Worm (Caenorhabditis elegans) whole organism, L1 larva: ENCODE data around the gene K09F5.6.

Experiments
- C04F5.9 ChIP-seq: sonication (generic microtip); optimal IDR thresholded peaks from 2 replicates; lab custom pipeline; 2016; ENCODE audit warnings: missing genetic modification characterization, missing compliant biosample characterization
- C16A3.4 ChIP-seq: fragments of 150-350 bp; optimal IDR thresholded peaks from 2 replicates; lab custom pipeline; 2014; ENCODE audit warnings: missing biosample characterization, missing genetic modification characterization
- Y116A8C.19 ChIP-seq: sonication (generic microtip); optimal IDR thresholded peaks from 2 replicates; lab custom pipeline; 2016; ENCODE audit warnings: missing compliant biosample characterization, missing genetic modification characterization, borderline replicate concordance
- aha-1 ChIP-seq: fragments of 150-350 bp; optimal IDR thresholded peaks from 2 replicates; lab custom pipeline; 2014; ENCODE audit warnings: missing biosample characterization, missing genetic modification characterization
- ama-1 ChIP-seq: fragments of 150-350 bp; optimal IDR thresholded peaks from 2 replicates; lab custom pipeline; 2014
- blmp-1 ChIP-seq: fragments of 150-350 bp; optimal IDR thresholded peaks from 2 replicates; lab custom pipeline; 2014; ENCODE audit warnings: missing biosample characterization, missing genetic modification characterization
- ceh-8 ChIP-seq: fragments of 200-800 bp; sonication (Bioruptor generic); optimal IDR thresholded peaks from 2 replicates; lab custom pipeline; 2018; ENCODE audit warnings: mild to moderate bottlenecking, missing genetic modification characterization, moderate library complexity, missing compliant biosample characterization
- ceh-82 ChIP-seq, 3 experiments: fragments of 150-350 bp in 1 of 3; sonication (generic microtip) in 2 of 3; optimal IDR thresholded peaks; 2 replicates each; lab custom pipeline; 2014 to 2017; ENCODE audit warnings: missing biosample characterization in 3 of 3, missing genetic modification characterization in 3 of 3
- dsc-1 ChIP-seq: sonication (generic microtip); optimal IDR thresholded peaks from 2 replicates; lab custom pipeline; 2016; ENCODE audit warnings: mild to moderate bottlenecking, missing genetic modification characterization, missing compliant biosample characterization
- efl-1 ChIP-seq, 4 experiments: fragments of 150-350 bp; optimal IDR thresholded peaks in 3 of 4; peaks in 1 of 4; 1 replicate in 1 of 4; 2 replicates in 3 of 4; lab custom pipeline; 2014; ENCODE audit warnings: missing biosample characterization in 2 of 4, missing genetic modification characterization in 2 of 4, missing genetic modification reagents in 2 of 4
- efl-3 ChIP-seq: fragments of 200-800 bp; sonication (Bioruptor generic); optimal IDR thresholded peaks from 2 replicates; lab custom pipeline; 2018; ENCODE audit warnings: mild to moderate bottlenecking, missing genetic modification characterization, missing compliant biosample characterization
- egl-27 ChIP-seq, 2 experiments: fragments of 150-350 bp in 1 of 2; sonication (generic microtip); optimal IDR thresholded peaks; 3 replicates each; lab custom pipeline; 2017 to 2018; ENCODE audit warnings: missing biosample characterization in 2 of 2, missing genetic modification characterization in 2 of 2, missing genetic modification reagents in 2 of 2
- fkh-10 ChIP-seq: sonication (generic microtip); optimal IDR thresholded peaks from 2 replicates; lab custom pipeline; 2017; ENCODE audit warnings: missing biosample characterization, missing genetic modification reagents, missing genetic modification characterization
- fkh-4 ChIP-seq: sonication (generic microtip); optimal IDR thresholded peaks from 2 replicates; lab custom pipeline; 2016; ENCODE audit warnings: missing compliant biosample characterization, missing genetic modification characterization, borderline replicate concordance
- fkh-8 ChIP-seq: sonication (generic microtip); optimal IDR thresholded peaks from 2 replicates; lab custom pipeline; 2016; ENCODE audit warnings: mild to moderate bottlenecking, missing genetic modification characterization, missing compliant biosample characterization
- isw-1 ChIP-seq: fragments of 200-800 bp; sonication (Bioruptor generic); IDR thresholded peaks from 2 replicates; pipeline ENCODE4 v1.3.6; 2022; ENCODE audit warnings: missing genetic modification characterization, missing compliant biosample characterization
- lin-13 ChIP-seq: fragments of 150-350 bp; optimal IDR thresholded peaks from 2 replicates; lab custom pipeline; 2014; ENCODE audit warnings: missing biosample characterization, missing genetic modification reagents, missing genetic modification characterization
- lin-14 ChIP-seq: fragments of 200-800 bp; sonication (Bioruptor generic); optimal IDR thresholded peaks from 2 replicates; lab custom pipeline; 2018; ENCODE audit warnings: mild to moderate bottlenecking, missing genetic modification characterization, moderate library complexity, missing compliant biosample characterization
- lin-35 ChIP-seq, 2 experiments: fragments of 150-350 bp; optimal IDR thresholded peaks; 2 replicates each; lab custom pipeline; 2014; ENCODE audit warnings: missing biosample characterization in 2 of 2, missing genetic modification characterization in 2 of 2, missing genetic modification reagents in 2 of 2
- lir-3 ChIP-seq: sonication (generic microtip); optimal IDR thresholded peaks from 2 replicates; lab custom pipeline; 2016; ENCODE audit warnings: mild to moderate bottlenecking, missing genetic modification characterization, moderate library complexity, missing compliant biosample characterization; ENCODE audit not compliant: poor library complexity
- mef-2 ChIP-seq: fragments of 150-350 bp; optimal IDR thresholded peaks from 2 replicates; lab custom pipeline; 2014; ENCODE audit warnings: missing biosample characterization, missing genetic modification characterization
- nhr-20 ChIP-seq: sonication (generic microtip); optimal IDR thresholded peaks from 2 replicates; lab custom pipeline; 2016; ENCODE audit warnings: mild to moderate bottlenecking, missing genetic modification characterization, missing compliant biosample characterization
- nhr-237 ChIP-seq: fragments of 150-350 bp; optimal IDR thresholded peaks from 2 replicates; lab custom pipeline; 2014; ENCODE audit warnings: missing biosample characterization, missing genetic modification characterization
- pax-3 ChIP-seq: fragments of 200-800 bp; sonication (Bioruptor generic); optimal IDR thresholded peaks from 2 replicates; lab custom pipeline; 2018; ENCODE audit warnings: mild to moderate bottlenecking, missing genetic modification characterization, moderate library complexity, missing compliant biosample characterization
- pqm-1 ChIP-seq: sonication (generic microtip); optimal IDR thresholded peaks from 3 replicates; lab custom pipeline; 2017; ENCODE audit warnings: missing biosample characterization, missing genetic modification characterization
- rnt-1 ChIP-seq: sonication (generic microtip); optimal IDR thresholded peaks from 2 replicates; lab custom pipeline; 2016; ENCODE audit warnings: mild to moderate bottlenecking, missing genetic modification characterization, moderate library complexity, missing compliant biosample characterization
- skn-1 ChIP-seq: fragments of 150-350 bp; optimal IDR thresholded peaks from 2 replicates; lab custom pipeline; 2014; ENCODE audit warnings: missing biosample characterization, missing genetic modification characterization
- snu-23 ChIP-seq: sonication (generic microtip); optimal IDR thresholded peaks from 2 replicates; lab custom pipeline; 2016; ENCODE audit warnings: missing genetic modification characterization, missing compliant biosample characterization
- sox-4 ChIP-seq: sonication (generic microtip); optimal IDR thresholded peaks from 2 replicates; lab custom pipeline; 2016; ENCODE audit warnings: missing genetic modification characterization, missing compliant biosample characterization
- sptf-1 ChIP-seq: fragments of 150-350 bp; optimal IDR thresholded peaks from 2 replicates; lab custom pipeline; 2014; ENCODE audit warnings: missing biosample characterization, missing genetic modification characterization
- unc-62 ChIP-seq: fragments of 150-350 bp; optimal IDR thresholded peaks from 2 replicates; lab custom pipeline; 2014; ENCODE audit warnings: missing biosample characterization, missing genetic modification reagents, missing genetic modification characterization
- unc-86 ChIP-seq: sonication (generic microtip); optimal IDR thresholded peaks from 2 replicates; lab custom pipeline; 2016; ENCODE audit warnings: missing genetic modification characterization, missing compliant biosample characterization
- vab-15 ChIP-seq: sonication (generic microtip); optimal IDR thresholded peaks from 2 replicates; lab custom pipeline; 2017; ENCODE audit warnings: missing genotype, mild to moderate bottlenecking, missing genetic modification characterization, missing compliant biosample characterization
- zag-1 ChIP-seq: fragments of 150-350 bp; optimal IDR thresholded peaks from 2 replicates; lab custom pipeline; 2014; ENCODE audit warnings: missing biosample characterization, missing genetic modification characterization
- zip-4 ChIP-seq: fragments of 200-800 bp; sonication (Bioruptor generic); optimal IDR thresholded peaks from 2 replicates; lab custom pipeline; 2018; ENCODE audit warnings: mild to moderate bottlenecking, missing genetic modification characterization, moderate library complexity, missing compliant biosample characterization
- ztf-11 ChIP-seq, 2 experiments: sonication (generic microtip); optimal IDR thresholded peaks; 2 replicates each; lab custom pipeline; 2016 to 2017; ENCODE audit warnings: missing genetic modification characterization in 2 of 2, missing biosample characterization in 1 of 2, missing compliant biosample characterization in 1 of 2

K09F5.6 gene

ce11 chrX:7718972-7719371 is at the start of gene K09F5.6:
Gene K09F5.6, plus strand, starts transcription at chrX:7719272.
- no peak for TF ChIP-seq zag-1 (tag; lab: Kevin White, UChicago)
- no peak for TF ChIP-seq zip-4 (GFP tag; lab: Kevin White, UChicago)
- TF ChIP-seq lin-35 (GFP tag; optimal IDR thresholded peaks at IDR 0.05; lab: Kevin White, UChicago): no peak
- TF ChIP-seq aha-1 (tag; lab: Kevin White, UChicago): no peak
- TF ChIP-seq unc-86 (tag; lab: Kevin White, UChicago): no peak
- TF ChIP-seq C16A3.4 (tag; lab: Kevin White, UChicago): no peak
- TF ChIP-seq egl-27 (tag; optimal IDR thresholded peaks at IDR 0.05; lab: Kevin White, UChicago): no peak
- no peak for TF ChIP-seq nhr-237
- TF ChIP-seq Y116A8C.19: no peak
- TF ChIP-seq ceh-8 (GFP tag; lab: Kevin White, UChicago): no peak
- no peak for TF ChIP-seq lin-13
- TF ChIP-seq unc-62: no peak
- TF ChIP-seq rnt-1 (tag; lab: Kevin White, UChicago): no peak
- TF ChIP-seq pax-3 (tag; lab: Kevin White, UChicago): no peak
- no peak for TF ChIP-seq fkh-8 (tag; lab: Kevin White, UChicago)

- TF ChIP-seq isw-1 (GFP tag; lab: Robert Waterston, UW): no peak
- peak; percentile 22 for TF ChIP-seq blmp-1 (tag; lab: Kevin White, UChicago)
Measured at ce11 chrX:7670655-7671054, 48.4 kb upstream of the K09F5.6 start, which contains the start of gene F27D9.7. Gene F27D9.7, minus strand, starts transcription at chrX:7670755.

ce11 chrX:7672693-7673092 is 46.4 kb upstream of the K09F5.6 start, which contains the start of gene F27D9.2:
Gene F27D9.2, plus strand, starts transcription at chrX:7672993.
- no peak for TF ChIP-seq sptf-1
- no peak for TF ChIP-seq skn-1 (tag; lab: Kevin White, UChicago)
- TF ChIP-seq nhr-20 (tag; lab: Kevin White, UChicago): no peak
- TF ChIP-seq fkh-4 (tag; lab: Kevin White, UChicago): no peak
- TF ChIP-seq mef-2 (tag; lab: Kevin White, UChicago): no peak
- no peak for TF ChIP-seq zag-1 (tag; lab: Kevin White, UChicago)
- TF ChIP-seq ztf-11 (tag; optimal IDR thresholded peaks at IDR 0.05; lab: Kevin White, UChicago): no peak
- no peak for TF ChIP-seq lin-35 (GFP tag; optimal IDR thresholded peaks at IDR 0.05; lab: Kevin White, UChicago)

ce11 chrX:7674871-7675270 is 44.2 kb upstream of the K09F5.6 start:
- TF ChIP-seq efl-1 (optimal IDR thresholded peaks at IDR 0.05; lab: Kevin White, UChicago) (no peak), efl-1 (GFP tag; optimal IDR thresholded peaks at IDR 0.05 in 1 of 2; lab: Kevin White, UChicago) (peak in 1 of 2 experiments; percentile 68), ceh-82 (tag; optimal IDR thresholded peaks at IDR 0.05; lab: Kevin White, UChicago) (peak in 1 of 3 experiments; percentile 19), dsc-1 (tag; lab: Kevin White, UChicago) (no peak)

- TF ChIP-seq ceh-8 (GFP tag; lab: Kevin White, UChicago): peak; percentile 2
- peak; percentile 68 for TF ChIP-seq lin-14
- TF ChIP-seq unc-86 (tag; lab: Kevin White, UChicago): peak; percentile 6
- no peak for TF ChIP-seq pqm-1
- TF ChIP-seq vab-15: no peak
- TF ChIP-seq skn-1 (tag; lab: Kevin White, UChicago): no peak
- no peak for TF ChIP-seq zag-1 (tag; lab: Kevin White, UChicago)
- TF ChIP-seq blmp-1 (tag; lab: Kevin White, UChicago): no peak
- TF ChIP-seq ama-1 (lab: Kevin White, UChicago): no peak
- no peak for TF ChIP-seq C04F5.9 (tag; lab: Kevin White, UChicago)
- TF ChIP-seq nhr-237: no peak
- no peak for TF ChIP-seq lin-35 (GFP tag; optimal IDR thresholded peaks at IDR 0.05; lab: Kevin White, UChicago)
- TF ChIP-seq egl-27 (tag; optimal IDR thresholded peaks at IDR 0.05; lab: Kevin White, UChicago): no peak
- TF ChIP-seq snu-23 (GFP tag; lab: Kevin White, UChicago): no peak
- no peak for TF ChIP-seq efl-3 (GFP tag; lab: Kevin White, UChicago)
- TF ChIP-seq mef-2 (tag; lab: Kevin White, UChicago): no peak
- TF ChIP-seq ceh-82 (tag; optimal IDR thresholded peaks at IDR 0.05; lab: Kevin White, UChicago): no peak
- TF ChIP-seq fkh-10 (GFP tag; lab: Kevin White, UChicago): peak; percentile 9
- no peak for TF ChIP-seq lir-3 (tag; lab: Kevin White, UChicago)
- no peak for TF ChIP-seq sox-4 (tag; lab: Kevin White, UChicago)
Measured at ce11 chrX:7678437-7679139, 40.5 kb upstream of the K09F5.6 start.
